Fruit fly (Drosophila melanogaster): ENCODE measurements around the gene Wdfy2.

dm6 chr2L:10376276-10376675 lies 46.8 kb upstream of the Wdfy2 start:
- TF ChIP-seq ttk (optimal IDR thresholded peaks at IDR 0.05) = no peak
- TF ChIP-seq psq (optimal IDR thresholded peaks at IDR 0.05) = no peak
- TF ChIP-seq Myc (optimal IDR thresholded peaks at IDR 0.05) = no peak
- TF ChIP-seq h (optimal IDR thresholded peaks at IDR 0.05) = no peak
- TF ChIP-seq insv (optimal IDR thresholded peaks at IDR 0.05) = no peak

Measured in Kc167 (cell line).